Fruit fly (Drosophila melanogaster): ENCODE measurements around the gene endos.

dm6 chr3L:14062702-14063101 lies 31.2 kb upstream of the endos start:
- TF ChIP-seq CG31627 (GFP tag; optimal IDR thresholded peaks at IDR 0.05) (no peak), CG6163 (GFP tag; IDR thresholded peaks at IDR 0.05) (no peak), CG16779 (tag; optimal IDR thresholded peaks at IDR 0.05) (no peak), Sox15 (GFP tag; optimal IDR thresholded peaks at IDR 0.05) (no peak), Ets96B (tag; optimal IDR thresholded peaks at IDR 0.05) (no peak), spab (GFP tag; optimal IDR thresholded peaks at IDR 0.05) (no peak)

Data from whole organism, prepupa.